Worm (Caenorhabditis elegans): Measurements from ENCODE around the gene rom-2.

rom-2 gene

ce11 chrIII:9621840-9622525 lies 26.5 kb upstream of the rom-2 start:
- TF ChIP-seq nhr-80 (tag; optimal IDR thresholded peaks at IDR 0.05) (peak; percentile 81), egl-18 (GFP tag; IDR thresholded peaks at IDR 0.05) (no peak), B0336.3 (GFP tag; IDR thresholded peaks at IDR 0.05) (0 out of 2 replicates have a peak, but pooled peaks have one; percentile 12), nfyb-1 (GFP tag; IDR thresholded peaks at IDR 0.05) (0 out of 2 replicates have a peak, but pooled peaks have one; percentile 19), aptf-3 (GFP tag; IDR thresholded peaks at IDR 0.05) (no peak), Y95B8A.8 (GFP tag; IDR thresholded peaks at IDR 0.05) (no peak), cebp-1 (GFP tag; IDR thresholded peaks at IDR 0.05) (no peak), cebp-1 (tag; optimal IDR thresholded peaks at IDR 0.05) (peak; percentile 12), T07F8.4 (tag; optimal IDR thresholded peaks at IDR 0.05) (no peak), hmg-1.2 (GFP tag; IDR thresholded peaks at IDR 0.05) (no peak), bed-2 (GFP tag; IDR thresholded peaks at IDR 0.05) (no peak), tbx-9 (tag; optimal IDR thresholded peaks at IDR 0.05; ENCODE audit: borderline replicate concordance) (no peak), xnd-1 (tag; optimal IDR thresholded peaks at IDR 0.05) (no peak), F23B12.7 (tag; optimal IDR thresholded peaks at IDR 0.05; ENCODE audit: insufficient read depth) (no peak), tbp1 (GFP tag; optimal IDR thresholded peaks at IDR 0.05) (peak; percentile 4), lin-35 (GFP tag; optimal IDR thresholded peaks at IDR 0.05) (peak in 1 of 3 experiments; percentile 4), lin-26 (GFP tag; IDR thresholded peaks at IDR 0.05) (no peak), Y56A3A.18 (GFP tag; IDR thresholded peaks at IDR 0.05) (0 out of 2 replicates have a peak, but pooled peaks have one; percentile 23), rcor-1 (GFP tag; IDR thresholded peaks at IDR 0.05) (no peak), unc-62 (GFP tag; optimal IDR thresholded peaks at IDR 0.05) (no peak)

ce11 chrIII:9620148-9620547 lies 24.7 kb upstream of the rom-2 start:
- TF ChIP-seq K11D2.4 (GFP tag; IDR thresholded peaks at IDR 0.05): 0 out of 2 replicates have a peak, but pooled peaks have one; percentile 11
- peak; percentile 19 for TF ChIP-seq ceh-27 (GFP tag; optimal IDR thresholded peaks at IDR 0.05)
- TF ChIP-seq unc-62 (GFP tag; optimal IDR thresholded peaks at IDR 0.05): no peak

- TF ChIP-seq unc-62 (GFP tag; optimal IDR thresholded peaks at IDR 0.05): no peak
- no peak for TF ChIP-seq akir-1 (GFP tag; optimal IDR thresholded peaks at IDR 0.05)
- peak; percentile 89 for TF ChIP-seq egrh-3 (GFP tag; IDR thresholded peaks at IDR 0.05)
- TF ChIP-seq snpc-3.4 (tag; optimal IDR thresholded peaks at IDR 0.05): peak; percentile 13
- TF ChIP-seq madf-8 (GFP tag; conservative IDR thresholded peaks at IDR 0.05): no peak
- TF ChIP-seq hmg-1.2 (GFP tag; IDR thresholded peaks at IDR 0.05): peak; percentile 88
- TF ChIP-seq ztf-22 (GFP tag; optimal IDR thresholded peaks at IDR 0.05): no peak
- no peak for TF ChIP-seq zim-3 (tag; optimal IDR thresholded peaks at IDR 0.05)
- TF ChIP-seq rcor-1 (GFP tag; IDR thresholded peaks at IDR 0.05): peak; percentile 27; the same call in 1 of the 2 replicates
- peak; percentile 87 for TF ChIP-seq somi-1 (GFP tag; optimal IDR thresholded peaks at IDR 0.05)
- peak; percentile 73 for TF ChIP-seq F22D6.2 (tag; optimal IDR thresholded peaks at IDR 0.05)
- no peak for TF ChIP-seq madf-6 (GFP tag; IDR thresholded peaks at IDR 0.05)
- TF ChIP-seq B0019.2 (GFP tag; conservative IDR thresholded peaks at IDR 0.05): no peak
- TF ChIP-seq F10E7.11 (tag; optimal IDR thresholded peaks at IDR 0.05): no peak
- TF ChIP-seq F57A8.1 (GFP tag; optimal IDR thresholded peaks at IDR 0.05): no peak
- TF ChIP-seq lin-35 (GFP tag; optimal IDR thresholded peaks at IDR 0.05): peak in 1 of 3 experiments; percentile 74
- peak; percentile 69 for TF ChIP-seq C06A6.2 (GFP tag; conservative IDR thresholded peaks at IDR 0.05)
- TF ChIP-seq lir-1 (GFP tag; conservative IDR thresholded peaks at IDR 0.05): 0 out of 2 replicates have a peak, but pooled peaks have one; percentile 33
- TF ChIP-seq F57C9.4 (tag; optimal IDR thresholded peaks at IDR 0.05): no peak
- TF ChIP-seq gei-17 (GFP tag; optimal IDR thresholded peaks at IDR 0.05): peak; percentile 69
- no peak for TF ChIP-seq sptf-2 (GFP tag; optimal IDR thresholded peaks at IDR 0.05)
- TF ChIP-seq ztf-6 (GFP tag; IDR thresholded peaks at IDR 0.05): 0 out of 2 replicates have a peak, but pooled peaks have one; percentile 4
- TF ChIP-seq ekl-4 (GFP tag; IDR thresholded peaks at IDR 0.05): no peak; the same call in 1 of the 2 replicates
- TF ChIP-seq let-526 (GFP tag; IDR thresholded peaks at IDR 0.05): 0 out of 2 replicates have a peak, but pooled peaks have one; percentile 16
- no peak for TF ChIP-seq mes-4 (tag; optimal IDR thresholded peaks at IDR 0.05)
Measured at ce11 chrIII:9619079-9619761, 23.8 kb upstream of the rom-2 start, which contains the start of gene hlh-11. hlh-11 (plus strand) TSS chrIII:9619711.

All from whole organism, young adult.